Worm (Caenorhabditis elegans): Measurements from ENCODE around the gene pal-1.

Gene pal-1

ce11 chrIII:4778003-4778402 is 31.4 kb downstream of the pal-1 start, which contains the start of gene B0393.7:
Gene B0393.7, minus strand, starts transcription at chrIII:4778103.
- TF ChIP-seq tab-1 (GFP tag; IDR thresholded peaks at IDR 0.05) (no peak), cog-1 (tag; optimal IDR thresholded peaks at IDR 0.05) (no peak), med-1 (GFP tag; optimal IDR thresholded peaks at IDR 0.05; ENCODE audit: insufficient read depth) (no peak), ztf-29 (GFP tag; IDR thresholded peaks at IDR 0.05) (no peak), T22C8.4 (GFP tag; IDR thresholded peaks at IDR 0.05) (no peak), klf-2 (GFP tag; conservative IDR thresholded peaks at IDR 0.05) (no peak), flt-1 (GFP tag; IDR thresholded peaks at IDR 0.05) (no peak), ref-1 (GFP tag; conservative IDR thresholded peaks at IDR 0.05) (no peak), ztf-23 (GFP tag; IDR thresholded peaks at IDR 0.05) (no peak)

ce11 chrIII:4767869-4768645 is 41.3 kb downstream of the pal-1 start:
- TF ChIP-seq flt-1 (GFP tag; IDR thresholded peaks at IDR 0.05), result no peak
- TF ChIP-seq ref-1 (GFP tag; conservative IDR thresholded peaks at IDR 0.05), result no peak
- no peak for TF ChIP-seq ztf-23 (GFP tag; IDR thresholded peaks at IDR 0.05)
- no peak for TF ChIP-seq cog-1 (tag; optimal IDR thresholded peaks at IDR 0.05)
- no peak for TF ChIP-seq T22C8.4 (GFP tag; IDR thresholded peaks at IDR 0.05)

- TF ChIP-seq flt-1 (GFP tag; IDR thresholded peaks at IDR 0.05) (no peak), ztf-29 (GFP tag; IDR thresholded peaks at IDR 0.05) (no peak), med-1 (GFP tag; optimal IDR thresholded peaks at IDR 0.05; ENCODE audit: insufficient read depth) (no peak), klf-2 (GFP tag; conservative IDR thresholded peaks at IDR 0.05) (no peak), ztf-23 (GFP tag; IDR thresholded peaks at IDR 0.05) (no peak), T22C8.4 (GFP tag; IDR thresholded peaks at IDR 0.05) (no peak), ref-1 (GFP tag; conservative IDR thresholded peaks at IDR 0.05) (no peak), cog-1 (tag; optimal IDR thresholded peaks at IDR 0.05) (no peak), tab-1 (GFP tag; IDR thresholded peaks at IDR 0.05) (no peak)
Measured at ce11 chrIII:4766842-4767241, 42.5 kb downstream of the pal-1 start.

ce11 chrIII:4765474-4765873 is 43.9 kb downstream of the pal-1 start, which contains the start of gene B0393.5:
Gene B0393.5, plus strand, starts transcription at chrIII:4765774.
- no peak for TF ChIP-seq med-1 (GFP tag; optimal IDR thresholded peaks at IDR 0.05; ENCODE audit: insufficient read depth)
- TF ChIP-seq flt-1 (GFP tag; IDR thresholded peaks at IDR 0.05), result no peak
- no peak for TF ChIP-seq ztf-23 (GFP tag; IDR thresholded peaks at IDR 0.05)
- TF ChIP-seq T22C8.4 (GFP tag; IDR thresholded peaks at IDR 0.05), result no peak
- TF ChIP-seq ztf-29 (GFP tag; IDR thresholded peaks at IDR 0.05), result no peak
- no peak for TF ChIP-seq klf-2 (GFP tag; conservative IDR thresholded peaks at IDR 0.05)
- TF ChIP-seq tab-1 (GFP tag; IDR thresholded peaks at IDR 0.05), result no peak
- TF ChIP-seq ref-1 (GFP tag; conservative IDR thresholded peaks at IDR 0.05), result no peak
- TF ChIP-seq cog-1 (tag; optimal IDR thresholded peaks at IDR 0.05), result no peak

- TF ChIP-seq klf-2 (GFP tag; conservative IDR thresholded peaks at IDR 0.05) (no peak), med-1 (GFP tag; optimal IDR thresholded peaks at IDR 0.05; ENCODE audit: insufficient read depth) (no peak), ztf-29 (GFP tag; IDR thresholded peaks at IDR 0.05) (no peak), tab-1 (GFP tag; IDR thresholded peaks at IDR 0.05) (no peak), T22C8.4 (GFP tag; IDR thresholded peaks at IDR 0.05) (no peak), ztf-23 (GFP tag; IDR thresholded peaks at IDR 0.05) (no peak), ref-1 (GFP tag; conservative IDR thresholded peaks at IDR 0.05) (no peak)
Measured at ce11 chrIII:4763509-4763908, 45.9 kb downstream of the pal-1 start, which contains the start of gene B0393.4. Gene B0393.4, minus strand, starts transcription at chrIII:4763609.

- TF ChIP-seq cog-1 (tag; optimal IDR thresholded peaks at IDR 0.05) (no peak), med-1 (GFP tag; optimal IDR thresholded peaks at IDR 0.05; ENCODE audit: insufficient read depth) (no peak)
Measured at ce11 chrIII:4762846-4763245, 46.5 kb downstream of the pal-1 start.

- TF ChIP-seq klf-2 (GFP tag; conservative IDR thresholded peaks at IDR 0.05) (peak; percentile 77; the same call in 1 of the 2 replicates), flt-1 (GFP tag; IDR thresholded peaks at IDR 0.05) (peak; percentile 87), ztf-29 (GFP tag; IDR thresholded peaks at IDR 0.05) (peak; percentile 66), ztf-23 (GFP tag; IDR thresholded peaks at IDR 0.05) (peak; percentile 86), ref-1 (GFP tag; conservative IDR thresholded peaks at IDR 0.05) (0 out of 2 replicates have a peak, but pooled peaks have one; percentile 35), cog-1 (tag; optimal IDR thresholded peaks at IDR 0.05) (peak; percentile 81), med-1 (GFP tag; optimal IDR thresholded peaks at IDR 0.05; ENCODE audit: insufficient read depth) (peak; percentile 39), T22C8.4 (GFP tag; IDR thresholded peaks at IDR 0.05) (peak; percentile 72), tab-1 (GFP tag; IDR thresholded peaks at IDR 0.05) (peak; percentile 86)
Measured at ce11 chrIII:4756983-4757382, 52.4 kb downstream of the pal-1 start, which contains the start of gene fbxl-2. Gene fbxl-2, plus strand, starts transcription at chrIII:4757260.

Measured in whole organism, midembryonic.